Worm (Caenorhabditis elegans) whole organism, L4/young adult: ENCODE results near the gene ZK688.4.

Source experiments
- W03F9.2 ChIP-seq: fragments of 150-350 bp; optimal IDR thresholded peaks from 2 replicates; lab custom pipeline; 2014; ENCODE audit warnings: missing biosample characterization, missing genetic modification characterization
- dao-5 ChIP-seq: sonication (generic microtip); optimal IDR thresholded peaks from 2 replicates; lab custom pipeline; 2016; ENCODE audit warnings: missing genotype, missing genetic modification characterization, moderate library complexity, missing compliant biosample characterization
- him-1 ChIP-seq: sonication (generic microtip); optimal IDR thresholded peaks from 2 replicates; lab custom pipeline; 2016; ENCODE audit warnings: missing genotype, missing genetic modification reagents, missing genetic modification characterization, missing compliant biosample characterization

ce11 chrIII:7878852-7879329 lies 15.9 kb upstream of the ZK688.4 start, which contains the start of gene sup-18:
- TF ChIP-seq dao-5 (tag; lab: Kevin White, UChicago) (no peak), him-1 (tag; lab: Kevin White, UChicago) (no peak), W03F9.2 (tag; lab: Kevin White, UChicago) (no peak)
